Fruit fly (Drosophila melanogaster): ENCODE measurements around the gene CG5439.

The CG5439 gene

DNA sequence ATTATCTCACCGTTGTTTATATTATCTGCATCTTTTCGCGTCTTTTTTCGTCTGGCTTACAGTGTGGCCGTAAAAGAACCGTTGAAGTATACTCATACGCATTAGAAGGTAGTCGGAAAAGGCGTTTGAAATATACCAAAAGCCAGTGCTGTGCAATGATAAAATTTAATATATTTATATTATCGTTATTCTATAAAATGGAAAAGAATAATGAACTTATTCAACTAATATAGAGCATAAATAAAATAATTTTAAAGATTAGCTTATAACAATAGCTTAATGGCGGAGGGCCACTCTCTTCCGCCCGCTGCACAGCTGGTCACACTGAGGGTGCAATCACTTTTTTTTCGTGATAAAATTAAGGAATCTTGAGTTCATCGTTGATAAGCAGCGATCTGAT lies 14.9 kb downstream of the CG5439 start, which contains the start of the genes CG16974 and Edem2 (continued):
- TF ChIP-seq CG9727 (GFP tag; optimal IDR thresholded peaks at IDR 0.05): peak; percentile 86
- peak; percentile 89 for TF ChIP-seq slbo (GFP tag; IDR thresholded peaks at IDR 0.05)
- no peak for TF ChIP-seq unc-4 (GFP tag; IDR thresholded peaks at IDR 0.05; ENCODE audit: partially characterized antibody)
- TF ChIP-seq CG18619 (GFP tag; optimal IDR thresholded peaks at IDR 0.05): no peak
- TF ChIP-seq CG8944 (GFP tag; optimal IDR thresholded peaks at IDR 0.05): no peak
- TF ChIP-seq pb (GFP tag; optimal IDR thresholded peaks at IDR 0.05): no peak
- TF ChIP-seq HmgZ (tag; optimal IDR thresholded peaks at IDR 0.05): peak; percentile 62
- TF ChIP-seq Sry-β (GFP tag; optimal IDR thresholded peaks at IDR 0.05): peak; percentile 6
- TF ChIP-seq slp2 (GFP tag; optimal IDR thresholded peaks at IDR 0.05): no peak
- peak in 1 of 2 experiments; percentile 39 for TF ChIP-seq Pdp1 (GFP tag; optimal IDR thresholded peaks at IDR 0.05)
- TF ChIP-seq CG5953 (GFP tag; IDR thresholded peaks at IDR 0.05): peak; percentile 42; the same call in 1 of the 2 replicates
- peak in 1 of 2 experiments; percentile 55 for TF ChIP-seq insv (GFP tag; optimal IDR thresholded peaks at IDR 0.05)
- no peak for TF ChIP-seq ash1 (GFP tag; optimal IDR thresholded peaks at IDR 0.05)
- peak; percentile 32 for TF ChIP-seq Scr (GFP tag; IDR thresholded peaks at IDR 0.05; ENCODE audit: partially characterized antibody)
- TF ChIP-seq CG7271 (tag; optimal IDR thresholded peaks at IDR 0.05): peak; percentile 87
- peak in 1 of 2 experiments; percentile 73 for TF ChIP-seq crp (GFP tag; optimal IDR thresholded peaks at IDR 0.05)
- TF ChIP-seq CG6791 (GFP tag; IDR thresholded peaks at IDR 0.05; ENCODE audit: partially characterized antibody): no peak
- TF ChIP-seq NFAT (GFP tag; IDR thresholded peaks at IDR 0.05): peak; percentile 52; the same call in 1 of the 2 replicates
- TF ChIP-seq fu2 (GFP tag; optimal IDR thresholded peaks at IDR 0.05): no peak
- no peak for TF ChIP-seq CG10321 (GFP tag; IDR thresholded peaks at IDR 0.05)
- peak; percentile 13; the same call in 1 of the 2 replicates for TF ChIP-seq Ravus (GFP tag; IDR thresholded peaks at IDR 0.05)
- no peak for TF ChIP-seq sc (optimal IDR thresholded peaks at IDR 0.05)
- no peak for TF ChIP-seq sc (GFP tag; optimal IDR thresholded peaks at IDR 0.05)
- TF ChIP-seq sr (GFP tag; IDR thresholded peaks at IDR 0.05): no peak
- no peak for TF ChIP-seq CG1024 (GFP tag; IDR thresholded peaks at IDR 0.05)
- no peak for TF ChIP-seq CG11696 (GFP tag; IDR thresholded peaks at IDR 0.05)
- TF ChIP-seq repo (GFP tag; optimal IDR thresholded peaks at IDR 0.05): no peak
- TF ChIP-seq CG13287 (GFP tag; IDR thresholded peaks at IDR 0.05; ENCODE audit: partially characterized antibody): peak; percentile 34; the same call in 1 of the 2 replicates
- TF ChIP-seq CG3995 (GFP tag; optimal IDR thresholded peaks at IDR 0.05): peak; percentile 60
- TF ChIP-seq inv (GFP tag; IDR thresholded peaks at IDR 0.05; ENCODE audit: partially characterized antibody): no peak
- TF ChIP-seq tna (GFP tag; IDR thresholded peaks at IDR 0.05; ENCODE audit: partially characterized antibody): no peak
- no peak; the same call in 1 of the 2 replicates for TF ChIP-seq CG11085 (GFP tag; IDR thresholded peaks at IDR 0.05)
- no peak for TF ChIP-seq CG11723 (GFP tag; optimal IDR thresholded peaks at IDR 0.05)
- TF ChIP-seq CG31224 (GFP tag; IDR thresholded peaks at IDR 0.05): peak; percentile 72
- peak; percentile 81 for TF ChIP-seq CG14441 (GFP tag; IDR thresholded peaks at IDR 0.05)
- no peak for TF ChIP-seq nerfin-2 (GFP tag; IDR thresholded peaks at IDR 0.05; ENCODE audit: partially characterized antibody)
- TF ChIP-seq vnd (GFP tag; IDR thresholded peaks at IDR 0.05; ENCODE audit: partially characterized antibody): no peak
- TF ChIP-seq Fer1 (GFP tag; optimal IDR thresholded peaks at IDR 0.05): peak; percentile 67
- TF ChIP-seq ro (GFP tag; IDR thresholded peaks at IDR 0.05): no peak
- TF ChIP-seq CTCF (GFP tag; optimal IDR thresholded peaks at IDR 0.05): no peak
- no peak for TF ChIP-seq CG2712 (tag; optimal IDR thresholded peaks at IDR 0.05)
- no peak for TF ChIP-seq nau (GFP tag; optimal IDR thresholded peaks at IDR 0.05)
- TF ChIP-seq psq (GFP tag; optimal IDR thresholded peaks at IDR 0.05): peak; percentile 46
- TF ChIP-seq CG4328 (GFP tag; optimal IDR thresholded peaks at IDR 0.05): no peak
- TF ChIP-seq scrt (GFP tag; optimal IDR thresholded peaks at IDR 0.05): no peak
- peak; percentile 64 for TF ChIP-seq Six4 (GFP tag; optimal IDR thresholded peaks at IDR 0.05)
- TF ChIP-seq Mrtf (GFP tag; IDR thresholded peaks at IDR 0.05): peak; percentile 52; the same call in 1 of the 3 replicates
- TF ChIP-seq CG10565 (GFP tag; optimal IDR thresholded peaks at IDR 0.05): no peak
- TF ChIP-seq CG12236 (GFP tag; optimal IDR thresholded peaks at IDR 0.05): no peak
- no peak for TF ChIP-seq hkb (optimal IDR thresholded peaks at IDR 0.05)
- peak; percentile 69 for TF ChIP-seq hkb (GFP tag; IDR thresholded peaks at IDR 0.05)
- no peak for TF ChIP-seq NK7.1 (GFP tag; optimal IDR thresholded peaks at IDR 0.05)
